Worm (Caenorhabditis elegans) whole organism, L3 larva: ENCODE measurements around the gene C25E10.8.

Experiments used
- ZK546.5 ChIP-seq: sonication (generic microtip); optimal IDR thresholded peaks from 2 replicates; lab custom pipeline; 2017; ENCODE audit warnings: missing biosample characterization, missing genetic modification characterization
- aly-2 ChIP-seq: fragments of 150-350 bp; optimal IDR thresholded peaks from 2 replicates; lab custom pipeline; 2014; ENCODE audit warnings: missing biosample characterization, missing genetic modification characterization
- ama-1 ChIP-seq: fragments of 150-350 bp; optimal IDR thresholded peaks from 2 replicates; lab custom pipeline; 2018
- ceh-9 ChIP-seq: sonication (generic microtip); optimal IDR thresholded peaks from 2 replicates; lab custom pipeline; 2018; ENCODE audit warnings: missing biosample characterization, missing genetic modification characterization
- daf-12 ChIP-seq: fragments of 150-350 bp; optimal IDR thresholded peaks from 2 replicates; lab custom pipeline; 2014; ENCODE audit warnings: missing biosample characterization, missing genetic modification reagents, missing genetic modification characterization
- egl-5 ChIP-seq: fragments of 150-350 bp; optimal IDR thresholded peaks from 2 replicates; lab custom pipeline; 2017; ENCODE audit warnings: missing biosample characterization, missing genetic modification reagents, missing genetic modification characterization, inconsistent platforms
- elt-1 ChIP-seq: fragments of 150-350 bp; optimal IDR thresholded peaks from 2 replicates; lab custom pipeline; 2014; ENCODE audit warnings: missing biosample characterization, missing genetic modification characterization
- elt-2 ChIP-seq: sonication (generic microtip); optimal IDR thresholded peaks from 2 replicates; lab custom pipeline; 2016; ENCODE audit warnings: missing genetic modification reagents, mild to moderate bottlenecking, missing genetic modification characterization, missing compliant biosample characterization
- fkh-10 ChIP-seq: sonication (generic microtip); optimal IDR thresholded peaks from 2 replicates; lab custom pipeline; 2017; ENCODE audit warnings: missing biosample characterization, missing genetic modification reagents, missing genetic modification characterization
- fkh-2 ChIP-seq: fragments of 150-350 bp; optimal IDR thresholded peaks from 2 replicates; lab custom pipeline; 2014; ENCODE audit warnings: missing biosample characterization, missing genetic modification reagents, missing genetic modification characterization
- fos-1 ChIP-seq: fragments of 150-350 bp; optimal IDR thresholded peaks from 2 replicates; lab custom pipeline; 2014; ENCODE audit warnings: missing biosample characterization, missing genetic modification characterization
- hmg-11 ChIP-seq: sonication (generic microtip); optimal IDR thresholded peaks from 2 replicates; lab custom pipeline; 2016; ENCODE audit warnings: missing genetic modification characterization, missing compliant biosample characterization
- jun-1 ChIP-seq: fragments of 150-350 bp; optimal IDR thresholded peaks from 2 replicates; lab custom pipeline; 2014; ENCODE audit warnings: missing biosample characterization, missing genetic modification reagents, missing genetic modification characterization
- lsy-12 ChIP-seq: sonication (generic microtip); optimal IDR thresholded peaks from 2 replicates; lab custom pipeline; 2016; ENCODE audit warnings: mild to moderate bottlenecking, missing genetic modification characterization, missing compliant biosample characterization
- mdl-1 ChIP-seq: fragments of 150-350 bp; optimal IDR thresholded peaks from 2 replicates; lab custom pipeline; 2014; ENCODE audit warnings: missing biosample characterization, missing genetic modification characterization
- mml-1 ChIP-seq: fragments of 150-350 bp; sonication (generic microtip); optimal IDR thresholded peaks from 3 replicates; lab custom pipeline; 2014; ENCODE audit warnings: missing biosample characterization, missing genetic modification characterization
- nfya-1 ChIP-seq: sonication (generic microtip); optimal IDR thresholded peaks from 2 replicates; lab custom pipeline; 2017; ENCODE audit warnings: missing genetic modification characterization, mild to moderate bottlenecking, missing compliant biosample characterization, antibody characterized with exemption, moderate library complexity; ENCODE audit not compliant: insufficient read depth
- nhr-11 ChIP-seq: fragments of 150-350 bp; optimal IDR thresholded peaks from 2 replicates; lab custom pipeline; 2014; ENCODE audit warnings: missing biosample characterization, missing genetic modification characterization
- nhr-23 ChIP-seq: fragments of 150-350 bp; optimal IDR thresholded peaks from 2 replicates; lab custom pipeline; 2014; ENCODE audit warnings: missing biosample characterization, missing genetic modification reagents, missing genetic modification characterization
- nhr-25 ChIP-seq: sonication (generic microtip); optimal IDR thresholded peaks from 2 replicates; lab custom pipeline; 2017; ENCODE audit warnings: missing biosample characterization, missing genetic modification characterization
- nhr-28 ChIP-seq: fragments of 150-350 bp; optimal IDR thresholded peaks from 2 replicates; lab custom pipeline; 2014; ENCODE audit warnings: missing biosample characterization, missing genetic modification characterization
- nhr-43 ChIP-seq: sonication (generic microtip); optimal IDR thresholded peaks from 2 replicates; lab custom pipeline; 2016; ENCODE audit warnings: mild to moderate bottlenecking, missing genetic modification characterization, missing compliant biosample characterization; ENCODE audit not compliant: poor library complexity, severe bottlenecking
- nhr-67 ChIP-seq: fragments of 150-350 bp; optimal IDR thresholded peaks from 2 replicates; lab custom pipeline; 2014; ENCODE audit warnings: missing biosample characterization, missing genetic modification characterization
- nhr-76 ChIP-seq: fragments of 150-350 bp; sonication (generic microtip); optimal IDR thresholded peaks from 5 replicates; lab custom pipeline; 2014; ENCODE audit warnings: missing biosample characterization, missing genetic modification characterization
- nhr-77 ChIP-seq: fragments of 150-350 bp; optimal IDR thresholded peaks from 2 replicates; lab custom pipeline; 2014; ENCODE audit warnings: missing biosample characterization, missing genetic modification characterization
- pha-4 ChIP-seq: fragments of 150-350 bp; optimal IDR thresholded peaks from 2 replicates; lab custom pipeline; 2014; ENCODE audit warnings: missing biosample characterization, missing genetic modification reagents, missing genetic modification characterization
- pqm-1 ChIP-seq: fragments of 150-350 bp; optimal IDR thresholded peaks from 2 replicates; lab custom pipeline; 2017; ENCODE audit warnings: missing biosample characterization, missing genetic modification characterization, inconsistent platforms
- sea-2 ChIP-seq: fragments of 150-350 bp; sonication (generic microtip); optimal IDR thresholded peaks from 4 replicates; lab custom pipeline; 2014; ENCODE audit warnings: missing biosample characterization, missing genetic modification reagents, missing genetic modification characterization
- skn-1 ChIP-seq: fragments of 150-350 bp; optimal IDR thresholded peaks from 2 replicates; lab custom pipeline; 2014; ENCODE audit warnings: missing biosample characterization, missing genetic modification characterization
- snpc-4 ChIP-seq: fragments of 150-350 bp; optimal IDR thresholded peaks from 2 replicates; lab custom pipeline; 2014; ENCODE audit warnings: missing biosample characterization, missing genetic modification characterization
- unc-39 ChIP-seq: sonication (generic microtip); optimal IDR thresholded peaks from 4 replicates; lab custom pipeline; 2017; ENCODE audit warnings: missing biosample characterization, missing genetic modification characterization
- unc-62 ChIP-seq: fragments of 150-350 bp; sonication (generic microtip); optimal IDR thresholded peaks from 4 replicates; lab custom pipeline; 2014; ENCODE audit warnings: missing biosample characterization, missing genetic modification reagents, missing genetic modification characterization
- zag-1 ChIP-seq: fragments of 150-350 bp; optimal IDR thresholded peaks from 2 replicates; lab custom pipeline; 2014; ENCODE audit warnings: missing biosample characterization, missing genetic modification characterization

The C25E10.8 gene

ce11 chrV:9082350-9082749 lies 28.5 kb upstream of the C25E10.8 start:
- TF ChIP-seq unc-62 (GFP tag; lab: Kevin White, UChicago) (no peak), elt-2 (tag; lab: Kevin White, UChicago) (no peak), zag-1 (tag; lab: Kevin White, UChicago) (no peak), nhr-23 (tag; lab: Kevin White, UChicago) (peak; percentile 3), nhr-25 (tag; lab: Kevin White, UChicago) (peak; percentile 32)

DNA sequence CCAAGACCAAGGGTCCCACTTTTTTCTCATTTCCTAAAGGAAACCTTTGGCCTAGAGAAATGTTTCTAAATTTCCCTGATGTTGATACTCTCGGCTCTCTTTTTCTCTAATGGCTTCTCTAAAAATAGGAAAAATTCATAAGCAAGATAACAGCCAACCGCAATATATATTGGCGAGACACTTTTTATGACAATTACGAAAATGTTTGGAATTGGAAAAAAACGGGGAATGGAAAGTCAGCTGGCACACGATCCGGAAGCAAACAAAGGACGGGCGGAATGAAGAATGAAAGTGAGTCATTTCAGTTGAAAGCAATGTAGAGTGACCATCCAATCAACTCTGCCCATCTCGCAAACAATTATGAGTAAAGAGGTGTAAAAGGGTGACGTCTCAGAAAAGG lies 27.5 kb upstream of the C25E10.8 start:
- TF ChIP-seq pha-4 (peak; percentile 75), hmg-11 (tag; lab: Kevin White, UChicago) (no peak), nhr-77 (no peak), unc-62 (GFP tag; lab: Kevin White, UChicago) (no peak), egl-5 (tag; lab: Kevin White, UChicago) (no peak), nfya-1 (tag; lab: Kevin White, UChicago) (peak; percentile 38), ceh-9 (no peak), lsy-12 (tag; lab: Kevin White, UChicago) (no peak), nhr-28 (no peak), fos-1 (tag; lab: Kevin White, UChicago) (no peak), fkh-2 (tag; lab: Kevin White, UChicago) (no peak), aly-2 (tag; lab: Kevin White, UChicago) (no peak), snpc-4 (tag; lab: Kevin White, UChicago) (no peak), pqm-1 (peak; percentile 80), elt-2 (tag; lab: Kevin White, UChicago) (peak; percentile 67), nhr-76 (tag; lab: Kevin White, UChicago) (no peak), unc-39 (tag; lab: Kevin White, UChicago) (no peak), mml-1 (tag; lab: Kevin White, UChicago) (no peak), zag-1 (tag; lab: Kevin White, UChicago) (no peak), fkh-10 (GFP tag; lab: Kevin White, UChicago) (no peak), jun-1 (tag; lab: Kevin White, UChicago) (peak; percentile 2), nhr-67 (tag; lab: Kevin White, UChicago) (no peak)

- peak; percentile 62 for TF ChIP-seq pha-4
- TF ChIP-seq zag-1 (tag; lab: Kevin White, UChicago) = no peak
- TF ChIP-seq sea-2 = no peak
- peak; percentile 93 for TF ChIP-seq pqm-1
- peak; percentile 68 for TF ChIP-seq jun-1 (tag; lab: Kevin White, UChicago)
- peak; percentile 99 for TF ChIP-seq elt-2 (tag; lab: Kevin White, UChicago)
These were observed 26.1 kb upstream of the C25E10.8 start for ce11 chrV:9079965-9080432.

ce11 chrV:9078815-9079525 lies 25.1 kb upstream of the C25E10.8 start:
- TF ChIP-seq elt-2 (tag; lab: Kevin White, UChicago) (peak; percentile 95), pha-4 (no peak), nhr-43 (peak; percentile 46), ZK546.5 (tag; lab: Kevin White, UChicago) (no peak), jun-1 (tag; lab: Kevin White, UChicago) (peak; percentile 8), nhr-77 (no peak), egl-5 (tag; lab: Kevin White, UChicago) (no peak), skn-1 (tag; lab: Kevin White, UChicago) (peak; percentile 43), mml-1 (tag; lab: Kevin White, UChicago) (no peak), pqm-1 (peak; percentile 68), mdl-1 (tag; lab: Kevin White, UChicago) (no peak), nhr-25 (tag; lab: Kevin White, UChicago) (peak; percentile 1), sea-2 (no peak), fkh-10 (GFP tag; lab: Kevin White, UChicago) (no peak), daf-12 (tag; lab: Kevin White, UChicago) (no peak), unc-39 (tag; lab: Kevin White, UChicago) (no peak), nfya-1 (tag; lab: Kevin White, UChicago) (peak; percentile 3)

ce11 chrV:9078067-9078581 lies 24.3 kb upstream of the C25E10.8 start:
- no peak for TF ChIP-seq fos-1 (tag; lab: Kevin White, UChicago)
- TF ChIP-seq nhr-23 (tag; lab: Kevin White, UChicago) = peak; percentile 56
- no peak for TF ChIP-seq nhr-11 (tag; lab: Kevin White, UChicago)
- TF ChIP-seq fkh-10 (GFP tag; lab: Kevin White, UChicago) = no peak
- no peak for TF ChIP-seq nhr-77
- no peak for TF ChIP-seq elt-1 (tag; lab: Kevin White, UChicago)
- TF ChIP-seq ama-1 (lab: Kevin White, UChicago) = no peak
